Worm (Caenorhabditis elegans) whole organism, L1 larva: Measurements from ENCODE around the gene C02E7.7.

Source experiments
- aly-2 ChIP-seq: fragments of 150-350 bp; optimal IDR thresholded peaks from 2 replicates; lab custom pipeline; 2014; ENCODE audit warnings: missing biosample characterization, missing genetic modification characterization
- ama-1 ChIP-seq: fragments of 150-350 bp; optimal IDR thresholded peaks from 2 replicates; lab custom pipeline; 2014
- nhr-20 ChIP-seq: sonication (generic microtip); optimal IDR thresholded peaks from 2 replicates; lab custom pipeline; 2016; ENCODE audit warnings: mild to moderate bottlenecking, missing genetic modification characterization, missing compliant biosample characterization

ce11 chrV:4889477-4889876, 28.9 kb downstream of the C02E7.7 start, which contains the start of gene ugt-12:
- no peak for TF ChIP-seq ama-1 (lab: Kevin White, UChicago)
- peak; percentile 52 for TF ChIP-seq nhr-20 (tag; lab: Kevin White, UChicago)
- no peak for TF ChIP-seq aly-2 (tag; lab: Kevin White, UChicago)
